Worm (Caenorhabditis elegans) whole organism, L3 larva: Measurements from ENCODE around the gene Y39H10A.1.

Experiments
- R02D3.7 ChIP-seq: fragments of 150-350 bp; optimal IDR thresholded peaks from 2 replicates; lab custom pipeline; 2014; ENCODE audit warnings: missing biosample characterization, missing genetic modification characterization
- ama-1 ChIP-seq: fragments of 150-350 bp; optimal IDR thresholded peaks from 2 replicates; lab custom pipeline; 2018
- ceh-82 ChIP-seq: fragments of 150-350 bp; optimal IDR thresholded peaks from 2 replicates; lab custom pipeline; 2014; ENCODE audit warnings: missing biosample characterization, missing genetic modification characterization
- ceh-9 ChIP-seq: sonication (generic microtip); optimal IDR thresholded peaks from 2 replicates; lab custom pipeline; 2018; ENCODE audit warnings: missing biosample characterization, missing genetic modification characterization
- egl-27 ChIP-seq: sonication (generic microtip); optimal IDR thresholded peaks from 4 replicates; lab custom pipeline; 2017; ENCODE audit warnings: missing biosample characterization, missing genetic modification reagents, missing genetic modification characterization
- egl-5 ChIP-seq: fragments of 150-350 bp; optimal IDR thresholded peaks from 2 replicates; lab custom pipeline; 2017; ENCODE audit warnings: missing biosample characterization, missing genetic modification reagents, missing genetic modification characterization, inconsistent platforms
- elt-3 ChIP-seq, 3 experiments: fragments of 150-350 bp in 1 of 3; sonication (generic microtip) in 2 of 3; optimal IDR thresholded peaks; 2 replicates in 2 of 3; 4 replicates in 1 of 3; lab custom pipeline; 2014 to 2017; ENCODE audit warnings: missing biosample characterization in 3 of 3, missing genetic modification characterization in 3 of 3
- fkh-10 ChIP-seq: sonication (generic microtip); optimal IDR thresholded peaks from 2 replicates; lab custom pipeline; 2017; ENCODE audit warnings: missing biosample characterization, missing genetic modification reagents, missing genetic modification characterization
- fkh-2 ChIP-seq: fragments of 150-350 bp; optimal IDR thresholded peaks from 2 replicates; lab custom pipeline; 2014; ENCODE audit warnings: missing biosample characterization, missing genetic modification reagents, missing genetic modification characterization
- fos-1 ChIP-seq: fragments of 150-350 bp; optimal IDR thresholded peaks from 2 replicates; lab custom pipeline; 2014; ENCODE audit warnings: missing biosample characterization, missing genetic modification characterization
- hmg-11 ChIP-seq: sonication (generic microtip); optimal IDR thresholded peaks from 2 replicates; lab custom pipeline; 2016; ENCODE audit warnings: missing genetic modification characterization, missing compliant biosample characterization
- jun-1 ChIP-seq: fragments of 150-350 bp; optimal IDR thresholded peaks from 2 replicates; lab custom pipeline; 2014; ENCODE audit warnings: missing biosample characterization, missing genetic modification reagents, missing genetic modification characterization
- lin-15B ChIP-seq: fragments of 150-350 bp; optimal IDR thresholded peaks from 2 replicates; lab custom pipeline; 2014; ENCODE audit warnings: missing biosample characterization, missing genetic modification characterization
- lin-39 ChIP-seq: fragments of 150-350 bp; optimal IDR thresholded peaks from 2 replicates; lab custom pipeline; 2018; ENCODE audit warnings: missing biosample characterization, missing genetic modification reagents, missing genetic modification characterization
- lsy-12 ChIP-seq: sonication (generic microtip); optimal IDR thresholded peaks from 2 replicates; lab custom pipeline; 2016; ENCODE audit warnings: mild to moderate bottlenecking, missing genetic modification characterization, missing compliant biosample characterization
- mdl-1 ChIP-seq: fragments of 150-350 bp; optimal IDR thresholded peaks from 2 replicates; lab custom pipeline; 2014; ENCODE audit warnings: missing biosample characterization, missing genetic modification characterization
- mml-1 ChIP-seq: fragments of 150-350 bp; sonication (generic microtip); optimal IDR thresholded peaks from 3 replicates; lab custom pipeline; 2014; ENCODE audit warnings: missing biosample characterization, missing genetic modification characterization
- nfya-1 ChIP-seq: sonication (generic microtip); optimal IDR thresholded peaks from 2 replicates; lab custom pipeline; 2017; ENCODE audit warnings: missing genetic modification characterization, mild to moderate bottlenecking, missing compliant biosample characterization, antibody characterized with exemption, moderate library complexity; ENCODE audit not compliant: insufficient read depth
- nhr-12 ChIP-seq: fragments of 150-350 bp; optimal IDR thresholded peaks from 2 replicates; lab custom pipeline; 2014; ENCODE audit warnings: missing biosample characterization, missing genetic modification characterization
- nhr-23 ChIP-seq: fragments of 150-350 bp; optimal IDR thresholded peaks from 2 replicates; lab custom pipeline; 2014; ENCODE audit warnings: missing biosample characterization, missing genetic modification reagents, missing genetic modification characterization
- nhr-237 ChIP-seq: fragments of 150-350 bp; optimal IDR thresholded peaks from 2 replicates; lab custom pipeline; 2014; ENCODE audit warnings: missing biosample characterization, missing genetic modification characterization
- nhr-25 ChIP-seq: sonication (generic microtip); optimal IDR thresholded peaks from 2 replicates; lab custom pipeline; 2017; ENCODE audit warnings: missing biosample characterization, missing genetic modification characterization
- nhr-43 ChIP-seq: sonication (generic microtip); optimal IDR thresholded peaks from 2 replicates; lab custom pipeline; 2016; ENCODE audit warnings: mild to moderate bottlenecking, missing genetic modification characterization, missing compliant biosample characterization; ENCODE audit not compliant: poor library complexity, severe bottlenecking
- nhr-67 ChIP-seq: fragments of 150-350 bp; optimal IDR thresholded peaks from 2 replicates; lab custom pipeline; 2014; ENCODE audit warnings: missing biosample characterization, missing genetic modification characterization
- nhr-76 ChIP-seq: fragments of 150-350 bp; sonication (generic microtip); optimal IDR thresholded peaks from 5 replicates; lab custom pipeline; 2014; ENCODE audit warnings: missing biosample characterization, missing genetic modification characterization
- nhr-77 ChIP-seq: fragments of 150-350 bp; optimal IDR thresholded peaks from 2 replicates; lab custom pipeline; 2014; ENCODE audit warnings: missing biosample characterization, missing genetic modification characterization
- pqm-1 ChIP-seq: fragments of 150-350 bp; optimal IDR thresholded peaks from 2 replicates; lab custom pipeline; 2017; ENCODE audit warnings: missing biosample characterization, missing genetic modification characterization, inconsistent platforms
- sea-2 ChIP-seq: fragments of 150-350 bp; sonication (generic microtip); optimal IDR thresholded peaks from 4 replicates; lab custom pipeline; 2014; ENCODE audit warnings: missing biosample characterization, missing genetic modification reagents, missing genetic modification characterization
- skn-1 ChIP-seq: fragments of 150-350 bp; optimal IDR thresholded peaks from 2 replicates; lab custom pipeline; 2014; ENCODE audit warnings: missing biosample characterization, missing genetic modification characterization
- snpc-4 ChIP-seq: fragments of 150-350 bp; optimal IDR thresholded peaks from 2 replicates; lab custom pipeline; 2014; ENCODE audit warnings: missing biosample characterization, missing genetic modification characterization
- tbx-2 ChIP-seq: sonication (generic microtip); optimal IDR thresholded peaks from 2 replicates; lab custom pipeline; 2016; ENCODE audit warnings: mild to moderate bottlenecking, missing genetic modification characterization, missing compliant biosample characterization
- unc-39 ChIP-seq: sonication (generic microtip); optimal IDR thresholded peaks from 4 replicates; lab custom pipeline; 2017; ENCODE audit warnings: missing biosample characterization, missing genetic modification characterization
- unc-62 ChIP-seq: fragments of 150-350 bp; sonication (generic microtip); optimal IDR thresholded peaks from 4 replicates; lab custom pipeline; 2014; ENCODE audit warnings: missing biosample characterization, missing genetic modification reagents, missing genetic modification characterization
- zag-1 ChIP-seq: fragments of 150-350 bp; optimal IDR thresholded peaks from 2 replicates; lab custom pipeline; 2014; ENCODE audit warnings: missing biosample characterization, missing genetic modification characterization
- ztf-11 ChIP-seq: fragments of 150-350 bp; optimal IDR thresholded peaks from 2 replicates; lab custom pipeline; 2014; ENCODE audit warnings: missing biosample characterization, missing genetic modification characterization
- ztf-4 ChIP-seq: fragments of 150-350 bp; optimal IDR thresholded peaks from 2 replicates; lab custom pipeline; 2014; ENCODE audit warnings: missing biosample characterization, missing genetic modification characterization

The Y39H10A.1 gene

DNA sequence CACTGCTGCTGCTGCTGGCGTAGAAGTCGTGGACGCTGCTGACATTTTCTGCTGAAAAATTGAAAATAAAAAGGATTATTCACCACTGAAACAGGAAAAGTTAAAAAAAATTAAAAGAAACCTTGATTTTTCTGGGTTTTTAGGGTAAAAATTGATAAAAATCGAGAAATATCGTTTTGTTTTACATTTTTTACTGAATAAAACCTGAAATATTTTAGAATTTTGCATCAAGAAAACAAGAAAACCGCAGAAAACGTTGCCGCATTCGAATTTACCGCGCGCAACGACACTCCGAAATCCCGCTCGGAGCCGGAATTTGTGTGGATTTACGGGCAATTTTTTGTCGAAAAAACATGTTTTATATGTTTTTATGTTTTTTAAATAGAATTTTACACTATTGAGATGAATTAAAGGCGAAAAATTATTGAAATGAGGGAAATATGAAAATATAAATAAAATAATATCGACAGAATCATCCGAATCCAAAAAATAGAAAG, 7.5 kb upstream of the Y39H10A.1 start, which contains the start of gene chk-1:
Gene chk-1 (minus strand): TSS at position 51 of the 497 bp plus-strand sequence.
- TF ChIP-seq fkh-2 (tag; lab: Kevin White, UChicago): no peak
- no peak for TF ChIP-seq hmg-11 (tag; lab: Kevin White, UChicago)
- no peak for TF ChIP-seq mdl-1 (tag; lab: Kevin White, UChicago)
- no peak for TF ChIP-seq ztf-11 (tag; lab: Kevin White, UChicago)
- TF ChIP-seq fkh-10 (GFP tag; lab: Kevin White, UChicago): peak; percentile 15
- TF ChIP-seq ama-1: no peak
- TF ChIP-seq nhr-23 (tag; lab: Kevin White, UChicago): peak; percentile 70
- TF ChIP-seq lin-39 (tag; lab: Kevin White, UChicago): peak; percentile 15
- TF ChIP-seq nfya-1 (tag; lab: Kevin White, UChicago): no peak
- TF ChIP-seq egl-5 (tag; lab: Kevin White, UChicago): peak; percentile 56
- no peak for TF ChIP-seq nhr-43
- TF ChIP-seq pqm-1 (tag; lab: Kevin White, UChicago): peak; percentile 30
- peak; percentile 83 for TF ChIP-seq lin-15B (tag; lab: Kevin White, UChicago)
- TF ChIP-seq nhr-76 (tag; lab: Kevin White, UChicago): no peak
- TF ChIP-seq snpc-4 (tag; lab: Kevin White, UChicago): peak; percentile 59
- TF ChIP-seq unc-39 (tag; lab: Kevin White, UChicago): no peak
- no peak for TF ChIP-seq zag-1 (tag; lab: Kevin White, UChicago)
- no peak for TF ChIP-seq unc-62 (GFP tag; lab: Kevin White, UChicago)
- no peak for TF ChIP-seq ceh-9 (tag; lab: Kevin White, UChicago)
- no peak for TF ChIP-seq nhr-77
- no peak for TF ChIP-seq sea-2 (GFP tag; lab: Kevin White, UChicago)
- no peak for TF ChIP-seq elt-3 (tag; optimal IDR thresholded peaks at IDR 0.05; lab: Kevin White, UChicago)
- TF ChIP-seq tbx-2 (tag; lab: Kevin White, UChicago): no peak
- TF ChIP-seq mml-1 (tag; lab: Kevin White, UChicago): no peak
- no peak for TF ChIP-seq skn-1 (tag; lab: Kevin White, UChicago)
- TF ChIP-seq nhr-25 (tag; lab: Kevin White, UChicago): peak; percentile 37
- no peak for TF ChIP-seq fos-1
- TF ChIP-seq lsy-12 (tag; lab: Kevin White, UChicago): no peak
- TF ChIP-seq nhr-237: no peak
- no peak for TF ChIP-seq nhr-12
- TF ChIP-seq R02D3.7 (tag; lab: Kevin White, UChicago): peak; percentile 96
- no peak for TF ChIP-seq egl-27 (tag; lab: Kevin White, UChicago)
- TF ChIP-seq, all 47 proteins: peak for 9

- TF ChIP-seq elt-3 (tag; optimal IDR thresholded peaks at IDR 0.05; lab: Kevin White, UChicago) (no peak), jun-1 (tag; lab: Kevin White, UChicago) (no peak), unc-39 (tag; lab: Kevin White, UChicago) (no peak), ama-1 (no peak), ztf-4 (tag; lab: Kevin White, UChicago) (no peak)
Observed at ce11 chrV:3760839-3761238, 6.2 kb upstream of the Y39H10A.1 start, which contains the start of gene oac-55. Gene oac-55, plus strand, starts transcription at chrV:3761139.

DNA sequence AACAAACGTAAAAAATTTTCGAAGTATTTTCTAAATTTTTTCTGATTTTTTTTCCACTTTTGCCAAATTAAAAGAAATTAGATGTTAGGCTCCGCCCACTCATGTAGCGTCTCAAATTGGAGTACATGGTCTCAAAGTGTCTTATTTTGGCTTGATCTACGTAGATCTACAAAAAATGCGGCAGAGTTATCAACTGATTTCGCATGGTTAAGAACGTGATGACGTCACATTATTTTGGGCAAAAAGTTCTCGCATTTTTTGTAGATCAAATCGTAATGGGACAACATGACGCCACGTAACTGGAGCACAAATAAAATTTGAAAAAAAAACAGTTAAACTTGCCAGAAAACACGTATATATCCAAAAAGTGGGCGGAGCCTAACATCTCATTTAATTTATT, 5.2 kb upstream of the Y39H10A.1 start:
- no peak for TF ChIP-seq nhr-23 (tag; lab: Kevin White, UChicago)
- TF ChIP-seq pqm-1 (tag; lab: Kevin White, UChicago): no peak
- no peak for TF ChIP-seq unc-62 (GFP tag; lab: Kevin White, UChicago)
- TF ChIP-seq sea-2 (GFP tag; lab: Kevin White, UChicago): no peak
- TF ChIP-seq ceh-82 (tag; lab: Kevin White, UChicago): no peak

DNA sequence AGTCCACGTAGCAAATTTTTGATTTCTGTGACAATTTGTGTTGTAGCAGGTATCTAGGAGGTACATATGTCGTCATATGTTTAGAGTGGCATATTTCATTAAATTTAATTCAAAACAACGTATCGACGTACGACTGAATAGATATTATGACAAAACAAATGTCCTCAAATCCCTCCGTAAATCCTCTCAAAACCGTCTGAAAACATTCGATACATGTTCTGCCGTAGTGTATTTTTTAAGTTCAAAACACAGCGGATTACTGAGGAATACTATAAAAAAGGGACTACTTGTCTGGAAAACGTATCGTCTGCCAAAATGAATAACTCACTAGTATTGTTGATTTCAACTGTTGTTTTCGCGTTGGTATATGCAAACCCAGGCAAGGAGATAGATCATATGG, 1.3 kb downstream of the Y39H10A.1 start, which contains the start of gene R08E5.4:
Gene R08E5.4 (plus strand): TSS at position 301 of the 400 bp plus-strand sequence.
- TF ChIP-seq nhr-67: no peak
- no peak for TF ChIP-seq fos-1
- TF ChIP-seq nfya-1 (tag; lab: Kevin White, UChicago): no peak
- TF ChIP-seq lsy-12 (tag; lab: Kevin White, UChicago): no peak
